Worm (Caenorhabditis elegans) whole organism, L3 larva: Measurements from ENCODE around the gene R166.2.

ENCODE experiments used
- ZK546.5 ChIP-seq: sonication (generic microtip); optimal IDR thresholded peaks from 2 replicates; lab custom pipeline; 2017; ENCODE audit warnings: missing biosample characterization, missing genetic modification characterization
- ceh-16 ChIP-seq: sonication (generic microtip); optimal IDR thresholded peaks from 2 replicates; lab custom pipeline; 2017; ENCODE audit warnings: missing biosample characterization, missing genetic modification characterization
- ceh-28 ChIP-seq: fragments of 150-350 bp; optimal IDR thresholded peaks from 2 replicates; lab custom pipeline; 2014; ENCODE audit warnings: missing biosample characterization, missing genetic modification reagents, missing genetic modification characterization
- ceh-82 ChIP-seq: fragments of 150-350 bp; optimal IDR thresholded peaks from 2 replicates; lab custom pipeline; 2014; ENCODE audit warnings: missing biosample characterization, missing genetic modification characterization
- ceh-9 ChIP-seq: sonication (generic microtip); optimal IDR thresholded peaks from 2 replicates; lab custom pipeline; 2018; ENCODE audit warnings: missing biosample characterization, missing genetic modification characterization
- daf-12 ChIP-seq: fragments of 150-350 bp; optimal IDR thresholded peaks from 2 replicates; lab custom pipeline; 2014; ENCODE audit warnings: missing biosample characterization, missing genetic modification reagents, missing genetic modification characterization
- egl-27 ChIP-seq: sonication (generic microtip); optimal IDR thresholded peaks from 4 replicates; lab custom pipeline; 2017; ENCODE audit warnings: missing biosample characterization, missing genetic modification reagents, missing genetic modification characterization
- elt-1 ChIP-seq: fragments of 150-350 bp; optimal IDR thresholded peaks from 2 replicates; lab custom pipeline; 2014; ENCODE audit warnings: missing biosample characterization, missing genetic modification characterization
- eor-1 ChIP-seq, 2 experiments: fragments of 150-350 bp; optimal IDR thresholded peaks; 2 replicates each; lab custom pipeline; 2014 to 2018; ENCODE audit warnings: missing biosample characterization in 2 of 2, missing genetic modification characterization in 2 of 2
- fkh-2 ChIP-seq: fragments of 150-350 bp; optimal IDR thresholded peaks from 2 replicates; lab custom pipeline; 2014; ENCODE audit warnings: missing biosample characterization, missing genetic modification reagents, missing genetic modification characterization
- fos-1 ChIP-seq: fragments of 150-350 bp; optimal IDR thresholded peaks from 2 replicates; lab custom pipeline; 2014; ENCODE audit warnings: missing biosample characterization, missing genetic modification characterization
- hmg-11 ChIP-seq: sonication (generic microtip); optimal IDR thresholded peaks from 2 replicates; lab custom pipeline; 2016; ENCODE audit warnings: missing genetic modification characterization, missing compliant biosample characterization
- jun-1 ChIP-seq: fragments of 150-350 bp; optimal IDR thresholded peaks from 2 replicates; lab custom pipeline; 2014; ENCODE audit warnings: missing biosample characterization, missing genetic modification reagents, missing genetic modification characterization
- lin-15B ChIP-seq: fragments of 150-350 bp; optimal IDR thresholded peaks from 2 replicates; lab custom pipeline; 2014; ENCODE audit warnings: missing biosample characterization, missing genetic modification characterization
- lin-39 ChIP-seq: fragments of 150-350 bp; optimal IDR thresholded peaks from 2 replicates; lab custom pipeline; 2018; ENCODE audit warnings: missing biosample characterization, missing genetic modification reagents, missing genetic modification characterization
- mdl-1 ChIP-seq: fragments of 150-350 bp; optimal IDR thresholded peaks from 2 replicates; lab custom pipeline; 2014; ENCODE audit warnings: missing biosample characterization, missing genetic modification characterization
- nhr-11 ChIP-seq: fragments of 150-350 bp; optimal IDR thresholded peaks from 2 replicates; lab custom pipeline; 2014; ENCODE audit warnings: missing biosample characterization, missing genetic modification characterization
- nhr-25 ChIP-seq: sonication (generic microtip); optimal IDR thresholded peaks from 2 replicates; lab custom pipeline; 2017; ENCODE audit warnings: missing biosample characterization, missing genetic modification characterization
- nhr-67 ChIP-seq: fragments of 150-350 bp; optimal IDR thresholded peaks from 2 replicates; lab custom pipeline; 2014; ENCODE audit warnings: missing biosample characterization, missing genetic modification characterization
- nhr-76 ChIP-seq: fragments of 150-350 bp; sonication (generic microtip); optimal IDR thresholded peaks from 5 replicates; lab custom pipeline; 2014; ENCODE audit warnings: missing biosample characterization, missing genetic modification characterization
- nhr-77 ChIP-seq: fragments of 150-350 bp; optimal IDR thresholded peaks from 2 replicates; lab custom pipeline; 2014; ENCODE audit warnings: missing biosample characterization, missing genetic modification characterization
- pha-4 ChIP-seq: fragments of 150-350 bp; optimal IDR thresholded peaks from 2 replicates; lab custom pipeline; 2014; ENCODE audit warnings: missing biosample characterization, missing genetic modification reagents, missing genetic modification characterization
- pqm-1 ChIP-seq: fragments of 150-350 bp; optimal IDR thresholded peaks from 2 replicates; lab custom pipeline; 2017; ENCODE audit warnings: missing biosample characterization, missing genetic modification characterization, inconsistent platforms
- sea-2 ChIP-seq: fragments of 150-350 bp; sonication (generic microtip); optimal IDR thresholded peaks from 4 replicates; lab custom pipeline; 2014; ENCODE audit warnings: missing biosample characterization, missing genetic modification reagents, missing genetic modification characterization
- skn-1 ChIP-seq: fragments of 150-350 bp; optimal IDR thresholded peaks from 2 replicates; lab custom pipeline; 2014; ENCODE audit warnings: missing biosample characterization, missing genetic modification characterization
- snpc-4 ChIP-seq: fragments of 150-350 bp; optimal IDR thresholded peaks from 2 replicates; lab custom pipeline; 2014; ENCODE audit warnings: missing biosample characterization, missing genetic modification characterization
- tbx-2 ChIP-seq: sonication (generic microtip); optimal IDR thresholded peaks from 2 replicates; lab custom pipeline; 2016; ENCODE audit warnings: mild to moderate bottlenecking, missing genetic modification characterization, missing compliant biosample characterization
- unc-39 ChIP-seq: sonication (generic microtip); optimal IDR thresholded peaks from 4 replicates; lab custom pipeline; 2017; ENCODE audit warnings: missing biosample characterization, missing genetic modification characterization
- unc-62 ChIP-seq: fragments of 150-350 bp; sonication (generic microtip); optimal IDR thresholded peaks from 4 replicates; lab custom pipeline; 2014; ENCODE audit warnings: missing biosample characterization, missing genetic modification reagents, missing genetic modification characterization
- zag-1 ChIP-seq: fragments of 150-350 bp; optimal IDR thresholded peaks from 2 replicates; lab custom pipeline; 2014; ENCODE audit warnings: missing biosample characterization, missing genetic modification characterization
- ztf-11 ChIP-seq: fragments of 150-350 bp; optimal IDR thresholded peaks from 2 replicates; lab custom pipeline; 2014; ENCODE audit warnings: missing biosample characterization, missing genetic modification characterization

The R166.2 gene

DNA sequence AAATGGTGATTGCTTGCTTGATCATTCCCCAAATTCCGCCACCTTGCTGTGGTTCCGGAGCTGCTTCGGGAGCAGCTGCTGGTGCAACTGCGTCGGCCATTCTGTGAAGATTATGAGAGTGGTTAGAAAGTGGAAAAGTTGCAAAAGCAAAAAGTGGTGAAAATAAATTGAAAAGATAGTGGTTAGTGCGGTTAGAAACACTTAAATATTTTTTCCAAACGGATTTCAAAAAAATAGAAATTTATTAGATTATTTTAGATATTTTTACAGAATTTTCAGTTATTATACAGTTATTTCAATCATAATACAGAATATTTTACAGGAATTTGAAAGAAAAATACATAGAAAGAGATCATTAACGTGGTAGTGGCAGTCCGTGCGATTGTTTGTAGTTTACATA lies at the start of gene R166.2:
Gene R166.2, minus strand, starts transcription at position 101 of the 400 bp plus-strand sequence.
- TF ChIP-seq ceh-16 (tag; lab: Kevin White, UChicago) (no peak), pha-4 (no peak), jun-1 (tag; lab: Kevin White, UChicago) (no peak), nhr-67 (tag; lab: Kevin White, UChicago) (no peak), ZK546.5 (tag; lab: Kevin White, UChicago) (no peak), ceh-9 (no peak), zag-1 (tag; lab: Kevin White, UChicago) (no peak), hmg-11 (no peak), lin-39 (no peak), daf-12 (no peak), ceh-28 (tag; lab: Kevin White, UChicago) (no peak)

- no peak for TF ChIP-seq nhr-25 (tag; lab: Kevin White, UChicago)
- no peak for TF ChIP-seq nhr-67 (tag; lab: Kevin White, UChicago)
- no peak for TF ChIP-seq sea-2 (GFP tag; lab: Kevin White, UChicago)
- TF ChIP-seq nhr-76 (tag; lab: Kevin White, UChicago): no peak
- TF ChIP-seq skn-1 (tag; lab: Kevin White, UChicago): no peak
- no peak for TF ChIP-seq hmg-11
- TF ChIP-seq, all 47 proteins: peak for 0
These were observed 46.6 kb upstream of the R166.2 start, which contains the start of gene algn-9 for ce11 chrII:10584036-10584435. Gene algn-9, plus strand, starts transcription at chrII:10584336.

DNA sequence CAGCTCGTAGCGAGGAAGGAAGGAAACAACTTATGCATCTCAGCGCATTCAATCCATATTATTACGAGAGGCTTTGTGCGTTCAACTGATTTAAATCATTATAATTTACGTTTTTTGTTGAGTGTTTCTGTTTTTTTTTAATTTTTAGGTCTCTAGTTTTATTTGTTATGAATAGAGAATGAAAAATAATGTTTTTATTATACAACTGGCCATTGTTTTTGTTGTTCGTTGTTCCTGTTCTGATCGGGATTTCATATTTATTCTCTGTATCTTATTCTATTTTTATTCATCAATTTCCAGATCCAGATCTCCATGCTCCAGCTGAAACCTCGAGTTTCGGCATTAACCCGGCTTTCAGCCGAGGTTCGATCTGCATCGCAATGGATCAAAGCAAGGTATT lies 44.8 kb upstream of the R166.2 start, which contains the start of gene mrps-22:
Gene mrps-22, plus strand, starts transcription at position 301 of the 400 bp plus-strand sequence.
- no peak for TF ChIP-seq mdl-1
- no peak for TF ChIP-seq jun-1 (tag; lab: Kevin White, UChicago)
- no peak for TF ChIP-seq ZK546.5 (tag; lab: Kevin White, UChicago)
- TF ChIP-seq lin-15B: no peak
- TF ChIP-seq nhr-76 (tag; lab: Kevin White, UChicago): no peak
- TF ChIP-seq nhr-11 (tag; lab: Kevin White, UChicago): no peak
- no peak for TF ChIP-seq ceh-28 (tag; lab: Kevin White, UChicago)
- TF ChIP-seq eor-1 (tag; optimal IDR thresholded peaks at IDR 0.05; lab: Kevin White, UChicago): no peak
- no peak for TF ChIP-seq ceh-82 (tag; lab: Kevin White, UChicago)
- no peak for TF ChIP-seq fkh-2 (tag; lab: Kevin White, UChicago)
- no peak for TF ChIP-seq skn-1 (tag; lab: Kevin White, UChicago)
- no peak for TF ChIP-seq nhr-77 (tag; lab: Kevin White, UChicago)
- no peak for TF ChIP-seq egl-27 (tag; lab: Kevin White, UChicago)
- no peak for TF ChIP-seq pqm-1 (tag; lab: Kevin White, UChicago)
- no peak for TF ChIP-seq ceh-9

DNA sequence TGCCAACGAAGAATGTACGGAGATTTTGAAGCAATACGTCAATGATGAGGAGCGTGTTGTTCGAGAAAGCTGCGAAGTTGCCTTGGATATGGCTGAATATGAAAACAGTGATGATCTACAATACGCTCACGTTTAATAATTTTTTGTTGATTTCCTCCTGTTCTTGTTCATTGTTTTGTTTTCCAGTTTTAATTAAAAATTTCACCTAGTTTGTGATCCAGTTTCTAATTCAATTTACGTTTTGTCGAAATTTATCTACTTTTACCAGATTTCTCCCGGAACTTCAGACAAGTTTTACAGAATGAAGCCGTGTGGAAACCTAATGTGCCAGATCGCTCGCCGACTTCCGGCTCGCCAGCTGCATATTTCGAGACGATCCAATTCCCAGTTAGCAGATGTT lies 43.4 kb upstream of the R166.2 start, which contains the start of gene dap-3:
Gene dap-3, plus strand, starts transcription at position 301 of the 400 bp plus-strand sequence.
- TF ChIP-seq egl-27 (tag; lab: Kevin White, UChicago) (no peak), pqm-1 (tag; lab: Kevin White, UChicago) (no peak), daf-12 (no peak)

DNA sequence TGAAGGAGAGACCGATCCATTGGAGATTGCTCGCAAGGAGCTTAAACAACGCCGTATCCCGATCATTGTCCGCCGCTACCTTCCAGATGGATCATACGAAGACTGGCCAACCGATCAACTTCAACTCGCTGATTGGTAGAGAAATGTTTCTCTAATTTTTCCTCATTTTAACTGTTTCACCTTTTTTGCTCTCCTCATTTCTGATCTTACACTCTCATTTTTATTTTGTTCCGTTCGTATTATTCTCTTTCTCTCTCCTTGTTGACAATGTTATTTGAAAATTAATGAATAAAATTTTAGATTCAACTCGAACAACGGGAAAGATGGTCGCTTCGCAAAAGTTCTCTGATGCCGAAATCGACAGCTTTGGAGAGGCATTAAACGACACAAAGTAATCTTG lies 42.2 kb upstream of the R166.2 start, which contains the start of gene dohh-1:
Gene dohh-1, plus strand, starts transcription at position 301 of the 400 bp plus-strand sequence.
- TF ChIP-seq lin-39: no peak
- TF ChIP-seq zag-1 (tag; lab: Kevin White, UChicago): no peak
- TF ChIP-seq tbx-2: no peak
- TF ChIP-seq unc-62 (GFP tag; lab: Kevin White, UChicago): no peak
- no peak for TF ChIP-seq pqm-1 (tag; lab: Kevin White, UChicago)
- TF ChIP-seq snpc-4 (tag; lab: Kevin White, UChicago): no peak
- TF ChIP-seq ztf-11 (tag; lab: Kevin White, UChicago): no peak
- no peak for TF ChIP-seq unc-39
- TF ChIP-seq fos-1: no peak
- TF ChIP-seq nhr-67 (tag; lab: Kevin White, UChicago): no peak
- TF ChIP-seq ceh-16 (tag; lab: Kevin White, UChicago): no peak
- TF ChIP-seq elt-1 (tag; lab: Kevin White, UChicago): no peak
- TF ChIP-seq fkh-2 (tag; lab: Kevin White, UChicago): no peak
- TF ChIP-seq ceh-82 (tag; lab: Kevin White, UChicago): no peak
- no peak for TF ChIP-seq eor-1 (tag; optimal IDR thresholded peaks at IDR 0.05; lab: Kevin White, UChicago)
- TF ChIP-seq sea-2 (GFP tag; lab: Kevin White, UChicago): no peak
- no peak for TF ChIP-seq daf-12
- TF ChIP-seq pha-4: no peak
- TF ChIP-seq, all 47 proteins: peak for 0
